Fruit fly (Drosophila melanogaster) whole organism, embryonic: ENCODE results near the gene CG6287.

Experiments
- CG10274 ChIP-seq: fragments of 200-800 bp; sonication (Bioruptor generic); optimal IDR thresholded peaks from 3 replicates; lab custom pipeline; 2017; ENCODE audit warnings: missing biosample characterization, mild to moderate bottlenecking, missing genetic modification characterization
- CG11723 ChIP-seq: fragments of 200-800 bp; sonication (Bioruptor generic); optimal IDR thresholded peaks from 2 replicates; lab custom pipeline; 2017; ENCODE audit warnings: missing biosample characterization, mild to moderate bottlenecking, missing genetic modification characterization
- CG13624 ChIP-seq: fragments of 200-800 bp; sonication (Bioruptor generic); optimal IDR thresholded peaks from 2 replicates; lab custom pipeline; 2016; ENCODE audit warnings: missing biosample characterization, missing genetic modification characterization
- CG17186 ChIP-seq: fragments of 200-800 bp; sonication (Bioruptor generic); optimal IDR thresholded peaks from 3 replicates; lab custom pipeline; 2017; ENCODE audit warnings: missing biosample characterization, missing genetic modification reagents, missing genetic modification characterization
- CG1832 ChIP-seq: fragments of 200-800 bp; sonication (Bioruptor generic); optimal IDR thresholded peaks from 2 replicates; lab custom pipeline; 2017; ENCODE audit warnings: missing biosample characterization, mild to moderate bottlenecking, missing genetic modification characterization, inconsistent platforms
- CG2129 ChIP-seq: fragments of 200-800 bp; sonication (Bioruptor generic); IDR thresholded peaks from 2 replicates; pipeline ENCODE4 v1.3.6; 2022; ENCODE audit warnings: missing biosample characterization, missing genetic modification characterization; ENCODE audit not compliant: partially characterized antibody
- CG2199 ChIP-seq: fragments of 200-800 bp; sonication (Bioruptor generic); IDR thresholded peaks from 3 replicates; pipeline ENCODE4 v1.3.6; 2022; ENCODE audit warnings: missing biosample characterization, missing genetic modification characterization
- CG2712 ChIP-seq: fragments of 200-800 bp; optimal IDR thresholded peaks from 3 replicates; lab custom pipeline; 2019; ENCODE audit warnings: missing biosample characterization, mild to moderate bottlenecking, missing genetic modification characterization, moderate library complexity
- CG30020 ChIP-seq: fragments of 200-800 bp; optimal IDR thresholded peaks from 2 replicates; lab custom pipeline; 2019; ENCODE audit warnings: missing biosample characterization, mild to moderate bottlenecking, missing genetic modification characterization, moderate library complexity
- CG3065 ChIP-seq: fragments of 200-800 bp; sonication (Bioruptor generic); optimal IDR thresholded peaks from 2 replicates; lab custom pipeline; 2016; ENCODE audit warnings: missing biosample characterization, missing genetic modification characterization
- CG3163 ChIP-seq: fragments of 200-800 bp; sonication (Bioruptor generic); optimal IDR thresholded peaks from 3 replicates; lab custom pipeline; 2016; ENCODE audit warnings: missing biosample characterization, missing genetic modification characterization
- CG4282 ChIP-seq: fragments of 200-800 bp; sonication (Bioruptor generic); optimal IDR thresholded peaks from 2 replicates; lab custom pipeline; 2016; ENCODE audit warnings: missing biosample characterization, missing genetic modification characterization
- CG4617 ChIP-seq: fragments of 200-800 bp; sonication (Bioruptor generic); optimal IDR thresholded peaks from 3 replicates; lab custom pipeline; 2016; ENCODE audit warnings: missing biosample characterization, missing genetic modification characterization, borderline replicate concordance
- CG9215 ChIP-seq: fragments of 200-800 bp; sonication (Bioruptor generic); IDR thresholded peaks from 2 replicates; pipeline ENCODE4 v1.3.6; 2022; ENCODE audit warnings: missing biosample characterization, missing genetic modification characterization
- CG9797 ChIP-seq: fragments of 200-800 bp; sonication (Bioruptor generic); optimal IDR thresholded peaks from 3 replicates; lab custom pipeline; 2018; ENCODE audit warnings: missing biosample characterization, mild to moderate bottlenecking, missing genetic modification characterization
- Camta ChIP-seq: fragments of 200-800 bp; sonication (Bioruptor generic); optimal IDR thresholded peaks from 2 replicates; lab custom pipeline; 2016; ENCODE audit warnings: missing biosample characterization, missing genetic modification characterization
- CkIIα-i1 ChIP-seq: fragments of 200-800 bp; sonication (Bioruptor generic); IDR thresholded peaks from 2 replicates; pipeline ENCODE4 v1.3.6; 2022; ENCODE audit warnings: missing biosample characterization, missing genetic modification characterization
- D ChIP-seq, 2 experiments: fragments of 200-800 bp in 1 of 2; fragments of >200 bp in 1 of 2; sonication (Bioruptor generic) in 1 of 2; optimal IDR thresholded peaks; 2 replicates in 1 of 2; 3 replicates in 1 of 2; lab custom pipeline; 2017; ENCODE audit warnings: mild to moderate bottlenecking in 1 of 2, missing biosample characterization in 1 of 2, missing genetic modification characterization in 1 of 2, missing genetic modification reagents in 1 of 2
- Eip74EF ChIP-seq, 2 experiments: fragments of 200-800 bp in 1 of 2; fragments of >200 bp in 1 of 2; sonication (Bioruptor generic) in 1 of 2; optimal IDR thresholded peaks; 2 replicates each; lab custom pipeline; 2017 to 2019; ENCODE audit warnings: missing biosample characterization in 2 of 2, missing genetic modification characterization in 2 of 2, mild to moderate bottlenecking in 1 of 2, moderate library complexity in 1 of 2
- Ets65A ChIP-seq: fragments of 200-800 bp; sonication (Bioruptor generic); peaks from one replicate; lab custom pipeline; 2016; ENCODE audit warnings: missing biosample characterization, missing genetic modification characterization
- Rfx ChIP-seq: fragments of 200-800 bp; sonication (Bioruptor generic); IDR thresholded peaks from 2 replicates; pipeline ENCODE4 v1.3.6; 2022; ENCODE audit warnings: missing biosample characterization, missing genetic modification characterization
- Sin3A ChIP-seq: fragments of >200 bp; optimal IDR thresholded peaks from 2 replicates; lab custom pipeline; 2018
- Sox102F ChIP-seq: fragments of 200-800 bp; sonication (Bioruptor generic); optimal IDR thresholded peaks from 2 replicates; lab custom pipeline; 2018; ENCODE audit warnings: missing biosample characterization, mild to moderate bottlenecking, missing genetic modification characterization, moderate library complexity
- YL-1 ChIP-seq: fragments of 200-800 bp; sonication (Bioruptor generic); optimal IDR thresholded peaks from 3 replicates; lab custom pipeline; 2017; ENCODE audit warnings: missing biosample characterization, mild to moderate bottlenecking, missing genetic modification characterization
- chinmo ChIP-seq: fragments of 200-800 bp; sonication (Bioruptor generic); IDR thresholded peaks from 4 replicates; pipeline ENCODE4 v1.3.6; 2022; ENCODE audit warnings: missing biosample characterization, missing genetic modification characterization; ENCODE audit not compliant: partially characterized antibody
- dati ChIP-seq: fragments of 200-800 bp; sonication (Bioruptor generic); IDR thresholded peaks from 2 replicates; pipeline ENCODE4 v1.3.6; 2022; ENCODE audit warnings: missing biosample characterization, missing genetic modification characterization
- fru ChIP-seq: fragments of >200 bp; optimal IDR thresholded peaks from 2 replicates; lab custom pipeline; 2017
- ftz-f1 ChIP-seq: fragments of 200-800 bp; sonication (Bioruptor generic); optimal IDR thresholded peaks from 2 replicates; lab custom pipeline; 2016; ENCODE audit warnings: missing biosample characterization, missing genetic modification characterization
- gcm ChIP-seq: fragments of 200-800 bp; sonication (Bioruptor generic); optimal IDR thresholded peaks from 2 replicates; lab custom pipeline; 2019; ENCODE audit warnings: missing biosample characterization, mild to moderate bottlenecking, missing genetic modification characterization, moderate library complexity
- gem ChIP-seq: fragments of 200-800 bp; sonication (Bioruptor generic); optimal IDR thresholded peaks from 2 replicates; lab custom pipeline; 2019; ENCODE audit warnings: missing biosample characterization, mild to moderate bottlenecking, missing genetic modification characterization, moderate library complexity
- hb ChIP-seq: fragments of 200-800 bp; sonication (Bioruptor generic); IDR thresholded peaks from 3 replicates; pipeline ENCODE4 v1.3.6; 2022; ENCODE audit warnings: missing biosample characterization, missing genetic modification characterization; ENCODE audit not compliant: partially characterized antibody
- kay ChIP-seq: fragments of 200-800 bp; sonication (Bioruptor generic); optimal IDR thresholded peaks from 2 replicates; lab custom pipeline; 2016; ENCODE audit warnings: missing biosample characterization, missing genetic modification characterization
- knrl ChIP-seq: fragments of 200-800 bp; sonication (Bioruptor generic); IDR thresholded peaks from 3 replicates; pipeline ENCODE4 v1.3.6; 2022; ENCODE audit warnings: missing biosample characterization, missing genetic modification characterization; ENCODE audit not compliant: partially characterized antibody
- lab ChIP-seq: fragments of 200-800 bp; sonication (Bioruptor generic); optimal IDR thresholded peaks from 3 replicates; lab custom pipeline; 2017; ENCODE audit warnings: missing biosample characterization, missing genetic modification characterization, mild to moderate bottlenecking, moderate library complexity, missing genetic modification reagents
- lola ChIP-seq, 3 experiments: fragments of >200 bp in 2 of 3; fragments of 200-800 bp in 1 of 3; sonication (Bioruptor generic) in 1 of 3; optimal IDR thresholded peaks; 2 replicates each; lab custom pipeline; 2017 to 2019; ENCODE audit warnings: missing biosample characterization in 3 of 3, missing genetic modification characterization in 3 of 3, mild to moderate bottlenecking in 1 of 3, moderate library complexity in 1 of 3
- pho ChIP-seq: fragments of 200-800 bp; sonication (Bioruptor generic); optimal IDR thresholded peaks from 2 replicates; lab custom pipeline; 2016; ENCODE audit warnings: missing biosample characterization, missing genetic modification characterization
- pita ChIP-seq: fragments of 200-800 bp; sonication (Bioruptor generic); optimal IDR thresholded peaks from 2 replicates; lab custom pipeline; 2017; ENCODE audit warnings: missing biosample characterization, mild to moderate bottlenecking, missing genetic modification characterization
- ranshi ChIP-seq: fragments of 200-800 bp; sonication (Bioruptor generic); IDR thresholded peaks from 2 replicates; pipeline ENCODE4 v1.3.6; 2022; ENCODE audit warnings: missing biosample characterization, missing genetic modification characterization
- row ChIP-seq: fragments of 200-800 bp; sonication (Bioruptor generic); IDR thresholded peaks from 3 replicates; pipeline ENCODE4 v1.3.6; 2022; ENCODE audit warnings: missing biosample characterization, missing genetic modification characterization
- schlank ChIP-seq: fragments of 200-800 bp; sonication (Bioruptor generic); optimal IDR thresholded peaks from 2 replicates; lab custom pipeline; 2018; ENCODE audit warnings: missing biosample characterization, mild to moderate bottlenecking, missing genetic modification characterization
- sima ChIP-seq: fragments of 200-800 bp; sonication (Bioruptor generic); optimal IDR thresholded peaks from 2 replicates; lab custom pipeline; 2016; ENCODE audit warnings: missing biosample characterization, missing genetic modification characterization
- slbo ChIP-seq: fragments of 200-800 bp; sonication (Bioruptor generic); IDR thresholded peaks from 2 replicates; pipeline ENCODE4 v1.3.6; 2022; ENCODE audit warnings: missing biosample characterization, missing genetic modification characterization
- sqz ChIP-seq: fragments of 200-800 bp; sonication (Bioruptor generic); optimal IDR thresholded peaks from 3 replicates; lab custom pipeline; 2018; ENCODE audit warnings: missing biosample characterization, mild to moderate bottlenecking, missing genetic modification characterization
- stc ChIP-seq: fragments of 200-800 bp; sonication (Bioruptor generic); IDR thresholded peaks from 2 replicates; pipeline ENCODE4 v1.3.6; 2022; ENCODE audit warnings: missing biosample characterization, missing genetic modification characterization
- vnd ChIP-seq: fragments of 200-800 bp; sonication (Bioruptor generic); IDR thresholded peaks from 3 replicates; pipeline ENCODE4 v1.3.6; 2022; ENCODE audit warnings: missing biosample characterization, missing genetic modification characterization; ENCODE audit not compliant: partially characterized antibody
- zfh2 ChIP-seq: fragments of 200-800 bp; sonication (Bioruptor generic); optimal IDR thresholded peaks from 2 replicates; lab custom pipeline; 2016; ENCODE audit warnings: missing biosample characterization, missing genetic modification characterization

Gene CG6287

dm6 chr2L:11136093-11136492, 19.4 kb downstream of the CG6287 start, which contains the start of gene hgo:
TSS of gene hgo (plus strand) at chr2L:11136393.
- TF ChIP-seq chinmo (GFP tag; lab: Robert Waterston, UW) (peak; percentile 34; the same call in 1 of the 4 replicates), CG9797 (no peak), Ets65A (peak; percentile 40), CG2199 (peak; percentile 52; the same call in 1 of the 3 replicates), schlank (tag; lab: Kevin White, UChicago) (no peak), kay (GFP tag; lab: Kevin White, UChicago) (no peak)

dm6 chr2L:11130151-11131008, 25.1 kb downstream of the CG6287 start, which contains the start of the genes RfC38 and CG4751:
TSS of gene RfC38 (minus strand) at chr2L:11130645.
TSS of gene CG4751 (plus strand) at chr2L:11130737.
- peak; percentile 73 for TF ChIP-seq YL-1 (GFP tag; lab: Kevin White, UChicago)
- TF ChIP-seq gem (tag; lab: Kevin White, UChicago): no peak
- TF ChIP-seq Sox102F (GFP tag; lab: Kevin White, UChicago): no peak
- no peak for TF ChIP-seq CG4282 (GFP tag; lab: Kevin White, UChicago)
- 0 out of 4 replicates have a peak, but pooled peaks have one; percentile 57 for TF ChIP-seq chinmo (GFP tag; lab: Robert Waterston, UW)
- TF ChIP-seq row (GFP tag; lab: Robert Waterston, UW): peak; percentile 54; the same call in 2 of the 3 replicates
- no peak; the same call in 1 of the 2 replicates for TF ChIP-seq CkIIα-i1 (GFP tag; lab: Robert Waterston, UW)
- no peak for TF ChIP-seq CG13624 (GFP tag; lab: Kevin White, UChicago)
- no peak for TF ChIP-seq zfh2 (GFP tag; lab: Kevin White, UChicago)
- no peak for TF ChIP-seq ftz-f1 (GFP tag; lab: Kevin White, UChicago)
- no peak for TF ChIP-seq Camta
- no peak for TF ChIP-seq D (optimal IDR thresholded peaks at IDR 0.05; lab: Kevin White, UChicago)
- no peak for TF ChIP-seq D (GFP tag; optimal IDR thresholded peaks at IDR 0.05; lab: Kevin White, UChicago)
- TF ChIP-seq Sin3A (lab: Kevin White, UChicago): peak; percentile 37
- no peak for TF ChIP-seq pita (GFP tag; lab: Kevin White, UChicago)
- peak; percentile 39; the same call in 1 of the 2 replicates for TF ChIP-seq CG2129
- no peak for TF ChIP-seq gcm (GFP tag; lab: Kevin White, UChicago)
- no peak for TF ChIP-seq CG2712 (tag; lab: Kevin White, UChicago)
- no peak for TF ChIP-seq sima (GFP tag; lab: Kevin White, UChicago)
- TF ChIP-seq CG3065 (GFP tag; lab: Kevin White, UChicago): no peak
- TF ChIP-seq sqz (GFP tag; lab: Kevin White, UChicago): no peak
- TF ChIP-seq CG17186 (GFP tag; lab: Kevin White, UChicago): peak; percentile 31
- TF ChIP-seq Rfx (GFP tag; lab: Robert Waterston, UW): no peak; the same call in 1 of the 2 replicates
- no peak for TF ChIP-seq CG1832
- TF ChIP-seq knrl (GFP tag; lab: Robert Waterston, UW): peak; percentile 67
- no peak for TF ChIP-seq pho (GFP tag; lab: Kevin White, UChicago)
- no peak for TF ChIP-seq dati (GFP tag; lab: Robert Waterston, UW)
- TF ChIP-seq lola (GFP tag; optimal IDR thresholded peaks at IDR 0.05; lab: Kevin White, UChicago): peak in 1 of 3 experiments; percentile 0
- TF ChIP-seq ranshi (GFP tag; lab: Robert Waterston, UW): no peak
- no peak for TF ChIP-seq stc
- peak; percentile 29 for TF ChIP-seq CG30020
- peak; percentile 87 for TF ChIP-seq CG9797
- no peak for TF ChIP-seq CG9215 (GFP tag; lab: Robert Waterston, UW)
- TF ChIP-seq CG11723 (GFP tag; lab: Kevin White, UChicago): no peak
- TF ChIP-seq hb (GFP tag; lab: Robert Waterston, UW): peak; percentile 64; the same call in 1 of the 3 replicates
- no peak for TF ChIP-seq lab
- no peak for TF ChIP-seq CG10274 (GFP tag; lab: Kevin White, UChicago)
- peak; percentile 57; the same call in 1 of the 3 replicates for TF ChIP-seq vnd (GFP tag; lab: Robert Waterston, UW)
- TF ChIP-seq CG3163 (GFP tag; lab: Kevin White, UChicago): no peak
- TF ChIP-seq fru (lab: Kevin White, UChicago): no peak
- TF ChIP-seq Eip74EF (GFP tag; optimal IDR thresholded peaks at IDR 0.05; lab: Kevin White, UChicago): no peak
- TF ChIP-seq slbo (GFP tag; lab: Robert Waterston, UW): 0 out of 2 replicates have a peak, but pooled peaks have one; percentile 6
- TF ChIP-seq CG4617: peak; percentile 94
